Fruit fly (Drosophila melanogaster) ovary, adult (tissue): Measurements from ENCODE around the gene Eaat2.

ENCODE experiments used
- CG17801 ChIP-seq: fragments of 200-800 bp; optimal IDR thresholded peaks from 2 replicates; lab custom pipeline; 2019; ENCODE audit warnings: missing biosample characterization, mild to moderate bottlenecking, missing genetic modification characterization, moderate library complexity; ENCODE audit not compliant: partially characterized antibody

Eaat2 gene

DNA sequence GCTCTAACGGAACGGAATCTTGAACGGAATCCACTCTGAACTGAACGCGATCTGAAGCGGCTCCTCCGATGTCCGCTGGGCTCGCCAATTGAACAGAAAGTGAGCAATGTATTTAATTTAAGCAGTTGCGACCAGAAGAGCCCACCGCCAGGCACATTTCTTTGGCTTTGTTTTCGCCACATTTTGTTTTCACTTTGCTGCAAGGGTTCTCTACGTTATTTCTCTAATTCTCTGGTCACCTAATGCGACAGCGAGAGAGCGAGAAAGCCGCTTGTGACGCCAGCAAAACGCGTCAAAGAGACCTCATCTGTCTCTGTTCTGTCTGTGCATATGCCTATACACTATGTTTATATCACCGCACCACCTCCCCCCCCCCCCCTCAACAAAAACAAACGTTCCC is at the start of gene Eaat2:
Gene Eaat2, minus strand, starts transcription at position 101 of the 400 bp plus-strand sequence.
- no peak for TF ChIP-seq CG17801 (GFP tag; lab: Kevin White, UChicago)

DNA sequence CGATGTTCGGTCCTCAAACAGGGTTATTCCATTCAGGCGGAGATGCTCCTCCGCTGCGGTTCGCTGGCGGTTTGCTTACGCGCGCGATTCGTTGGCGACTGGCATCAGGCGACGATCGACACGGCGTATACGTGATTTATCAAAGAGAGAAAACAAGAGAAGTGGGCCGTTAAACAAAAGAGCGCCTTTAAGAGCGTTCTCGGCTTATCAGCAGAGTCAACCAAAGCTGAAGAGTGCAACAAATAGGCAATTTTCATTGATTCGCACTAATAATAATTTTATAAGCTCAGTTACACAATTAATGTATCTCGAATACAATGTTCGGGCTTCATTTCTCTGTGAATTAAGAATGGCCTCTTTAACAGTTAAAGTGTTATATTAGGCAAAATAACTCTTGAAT is 46.5 kb upstream of the Eaat2 start, which contains the start of gene Pkg21D:
Gene Pkg21D, minus strand, starts transcription at position 101 of the 400 bp plus-strand sequence.
- no peak for TF ChIP-seq CG17801 (GFP tag; lab: Kevin White, UChicago)

DNA sequence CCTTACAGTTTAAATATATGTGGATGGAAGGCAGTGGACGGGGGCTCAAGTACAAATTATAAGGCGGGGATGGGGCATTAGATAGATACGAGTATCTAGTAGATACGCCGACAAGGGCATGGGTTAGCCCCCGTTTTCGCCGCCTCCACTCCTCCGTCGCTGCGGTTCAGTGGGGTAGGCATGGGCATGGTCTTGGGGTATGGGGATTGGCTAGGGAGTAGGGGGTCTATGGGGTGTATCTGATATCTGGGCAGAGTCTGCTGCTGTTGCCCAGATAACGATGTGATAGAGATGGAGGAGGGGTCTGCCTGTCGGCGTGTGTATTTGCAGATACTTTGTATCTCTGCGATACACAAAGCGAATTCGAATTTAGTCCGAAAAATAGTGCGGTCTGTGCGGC is 45.8 kb upstream of the Eaat2 start:
- no peak for TF ChIP-seq CG17801 (GFP tag; lab: Kevin White, UChicago)

DNA sequence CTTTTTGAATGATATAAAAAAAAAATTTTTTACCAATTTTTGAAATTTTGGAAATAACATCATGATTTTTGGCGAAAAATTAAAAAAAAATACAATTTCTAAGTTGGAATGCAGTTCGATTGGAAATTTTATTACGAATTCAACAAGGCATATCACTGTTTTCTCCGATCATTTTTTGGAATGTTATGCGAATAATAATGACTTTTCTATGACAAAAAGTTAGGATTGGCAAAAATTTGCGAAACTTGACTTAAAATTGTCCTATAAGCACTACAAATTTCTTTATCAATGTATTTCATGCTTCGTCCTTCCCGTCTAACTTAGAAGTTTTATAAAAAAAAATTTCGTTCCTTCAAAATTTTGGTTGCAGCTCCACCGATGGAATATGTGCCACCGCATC is 39.8 kb upstream of the Eaat2 start, which contains the start of gene CG3544:
Gene CG3544, plus strand, starts transcription at position 301 of the 400 bp plus-strand sequence.
- no peak for TF ChIP-seq CG17801 (GFP tag; lab: Kevin White, UChicago)

DNA sequence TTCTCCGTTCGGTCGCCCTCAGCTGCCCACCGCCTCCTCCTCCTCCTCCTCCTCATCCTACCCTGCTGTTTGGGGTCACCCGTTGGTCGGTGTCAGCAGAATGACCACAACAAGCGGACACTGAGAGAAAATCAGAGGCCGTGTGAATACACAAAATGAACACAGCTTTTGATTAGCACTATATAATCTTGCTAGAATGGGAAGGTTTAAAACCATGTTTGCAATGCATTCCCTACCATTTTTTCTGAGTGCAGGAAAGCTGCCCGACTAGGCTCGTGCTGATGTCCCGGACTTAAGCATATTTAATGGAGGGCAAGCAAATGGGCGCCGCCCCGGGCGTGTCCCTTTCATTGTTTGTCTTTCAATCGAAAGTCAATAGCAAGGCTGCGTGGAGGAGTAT is 36.7 kb upstream of the Eaat2 start:
- TF ChIP-seq CG17801 (GFP tag; lab: Kevin White, UChicago): no peak

DNA sequence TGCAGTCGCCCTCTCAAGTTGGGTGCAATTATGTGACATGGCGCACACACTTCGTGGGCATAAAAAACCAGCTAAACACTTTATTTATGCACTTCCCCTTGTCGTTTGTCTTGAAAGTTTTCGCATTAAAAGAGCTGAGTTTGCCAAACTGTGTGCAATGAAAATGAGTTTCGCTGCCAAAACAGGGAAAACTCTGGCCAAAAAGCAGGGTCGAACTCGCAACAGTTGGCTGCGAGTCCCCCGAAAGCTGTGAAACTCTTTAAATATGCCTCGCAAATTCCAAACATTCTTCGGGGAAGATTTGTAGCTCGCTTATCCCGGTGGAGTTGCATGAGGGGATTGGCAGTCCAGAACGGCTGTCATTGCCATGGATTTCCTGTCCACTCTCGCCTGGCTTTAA is 36.0 kb upstream of the Eaat2 start, which contains the start of gene Gr21a:
Gene Gr21a, plus strand, starts transcription at position 301 of the 400 bp plus-strand sequence.
- no peak for TF ChIP-seq CG17801 (GFP tag; lab: Kevin White, UChicago)

DNA sequence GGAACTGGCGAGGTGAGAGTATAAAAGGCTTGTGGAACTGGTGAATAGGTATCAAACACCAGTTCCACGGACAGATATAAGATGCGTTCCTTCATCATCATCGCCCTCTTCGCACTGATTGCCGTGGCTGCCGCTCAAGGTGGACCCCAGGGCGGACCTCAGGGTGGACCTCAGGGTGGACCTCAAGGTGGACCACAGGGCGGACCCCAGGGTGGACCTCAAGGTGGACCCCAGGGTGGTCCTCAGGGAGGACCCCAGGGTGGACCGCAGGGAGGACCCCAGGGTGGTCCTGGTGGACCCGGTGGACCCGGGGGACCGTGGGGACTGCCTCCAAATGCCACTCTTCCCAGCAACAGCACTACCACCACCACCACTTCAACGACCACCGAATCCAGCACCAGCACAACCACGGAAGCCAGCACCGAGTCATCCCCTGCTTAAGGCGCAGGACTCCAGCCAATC is 35.0 kb upstream of the Eaat2 start, which contains the start of gene CG13947:
Gene CG13947, plus strand, starts transcription at position 51 of the 462 bp plus-strand sequence.
- TF ChIP-seq CG17801 (GFP tag; lab: Kevin White, UChicago): no peak

DNA sequence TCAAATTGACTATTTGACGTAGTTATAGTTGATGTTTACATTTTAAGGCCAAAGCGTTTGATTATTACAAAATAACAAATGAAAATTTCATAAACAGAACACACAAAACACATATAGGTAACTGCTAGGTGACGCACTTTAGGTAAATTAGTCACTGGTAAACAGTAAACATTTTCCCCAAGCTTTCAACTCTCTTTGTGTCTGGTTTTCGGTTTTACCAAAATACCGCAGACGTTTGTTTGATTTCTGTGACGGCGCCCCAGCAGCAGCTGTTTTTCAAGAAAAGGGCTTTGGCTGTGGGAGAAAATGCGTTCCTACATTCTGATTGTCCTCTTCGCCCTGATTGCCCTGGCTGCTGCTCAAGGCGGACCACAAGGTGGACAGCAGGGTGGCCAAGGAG is 32.0 kb upstream of the Eaat2 start, which contains the start of gene CG13946:
Gene CG13946, plus strand, starts transcription at position 301 of the 400 bp plus-strand sequence.
- no peak for TF ChIP-seq CG17801 (GFP tag; lab: Kevin White, UChicago)

DNA sequence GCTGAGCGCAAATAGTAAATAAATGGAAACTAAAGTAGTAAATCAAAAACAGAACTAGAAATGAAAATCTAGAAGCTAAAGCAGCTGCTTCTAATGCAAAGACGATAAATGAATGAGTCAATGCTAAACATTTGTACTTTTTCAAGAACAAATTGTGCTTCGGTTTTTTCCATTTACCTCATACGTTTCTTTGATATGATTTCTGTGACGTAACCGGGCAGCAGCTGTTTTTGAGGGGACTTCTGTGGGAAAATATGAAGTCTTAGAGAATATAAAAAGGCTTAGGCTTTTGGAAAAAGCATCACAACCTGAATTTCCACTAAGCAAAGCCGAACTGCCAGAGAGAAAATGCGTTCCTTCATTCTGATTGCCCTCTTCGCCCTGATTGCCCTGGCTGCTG is 29.1 kb upstream of the Eaat2 start, which contains the start of gene CG12506:
Gene CG12506, plus strand, starts transcription at position 301 of the 400 bp plus-strand sequence.
- no peak for TF ChIP-seq CG17801 (GFP tag; lab: Kevin White, UChicago)

DNA sequence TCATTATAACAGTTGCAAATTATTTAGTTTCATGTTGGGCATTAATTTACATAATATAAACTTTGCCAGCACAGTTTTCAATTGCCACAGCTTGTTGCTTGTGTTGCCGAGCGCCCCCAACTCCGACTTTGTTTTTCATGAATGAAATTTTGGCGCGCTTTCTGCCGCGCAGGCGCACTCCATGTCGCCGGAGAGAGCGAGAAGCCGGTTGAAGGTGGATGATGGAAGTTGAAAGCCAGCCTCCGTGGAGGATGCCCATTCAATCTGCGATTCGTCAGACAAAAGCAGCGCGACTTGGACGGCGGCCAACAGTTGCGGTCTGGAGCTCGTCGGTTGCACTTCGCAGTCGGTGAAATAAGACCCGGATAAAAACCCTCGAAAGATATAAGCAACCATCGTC is 6.1 kb upstream of the Eaat2 start:
- no peak for TF ChIP-seq CG17801 (GFP tag; lab: Kevin White, UChicago)

DNA sequence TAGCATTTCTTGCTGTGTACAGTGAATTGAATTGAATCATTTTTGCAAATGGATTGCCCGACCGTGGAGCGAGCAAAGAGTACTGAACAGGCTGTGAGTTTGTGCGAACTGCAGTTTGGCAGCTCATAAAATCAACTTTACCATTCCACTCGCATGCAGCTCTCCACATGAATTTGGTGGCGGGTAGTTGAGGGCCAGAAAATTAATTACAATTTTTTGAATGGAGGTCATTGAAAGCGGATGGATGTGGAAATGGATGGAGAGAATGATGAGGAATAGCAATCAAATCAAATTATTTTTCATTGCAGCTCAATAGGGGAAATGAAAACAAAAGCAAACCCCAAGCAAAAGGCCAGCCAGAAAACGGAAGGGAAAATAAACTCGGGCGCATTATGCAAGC is 5.5 kb upstream of the Eaat2 start, which contains the start of gene GABA-B-R3:
Gene GABA-B-R3, plus strand, starts transcription at position 301 of the 400 bp plus-strand sequence.
- no peak for TF ChIP-seq CG17801 (GFP tag; lab: Kevin White, UChicago)

DNA sequence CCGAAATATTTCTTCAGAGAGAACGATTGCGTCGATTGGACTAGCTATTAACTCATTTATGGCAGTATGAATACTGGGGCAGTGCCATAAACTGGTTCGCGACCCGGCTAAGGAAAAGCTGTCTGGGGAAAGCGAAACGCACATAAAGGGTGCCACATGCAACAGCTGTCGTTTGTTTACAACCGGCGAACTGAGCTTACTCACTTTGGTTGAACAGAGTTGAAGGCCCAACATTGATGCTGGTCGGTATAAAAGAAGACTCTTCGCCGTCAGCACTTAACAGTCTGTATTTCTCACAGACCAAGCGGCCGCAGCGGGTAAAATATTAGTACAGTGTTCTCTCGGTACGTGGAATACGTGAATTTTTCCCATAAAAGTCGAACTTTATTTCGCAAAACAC is 1.6 kb upstream of the Eaat2 start:
- TF ChIP-seq CG17801 (GFP tag; lab: Kevin White, UChicago): no peak

DNA sequence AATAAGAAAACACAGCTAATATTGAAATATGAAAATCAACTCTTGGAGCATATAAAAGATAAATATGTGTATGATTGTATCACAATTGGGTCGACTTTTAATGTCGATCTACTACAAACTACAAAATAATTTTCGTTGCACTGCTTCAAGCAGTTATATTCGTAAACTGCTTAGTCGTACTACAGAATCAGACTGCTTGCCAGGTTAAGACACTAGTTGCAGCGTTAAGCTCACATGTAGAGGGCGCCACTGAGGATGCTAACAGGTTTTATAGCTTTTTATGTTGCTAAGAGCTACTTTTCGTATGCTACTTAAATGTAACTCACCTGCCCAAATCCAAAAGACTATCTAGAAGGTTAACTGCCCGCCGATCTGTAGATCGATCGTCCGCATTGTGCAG is 4.2 kb downstream of the Eaat2 start:
- TF ChIP-seq CG17801 (GFP tag; lab: Kevin White, UChicago): no peak

DNA sequence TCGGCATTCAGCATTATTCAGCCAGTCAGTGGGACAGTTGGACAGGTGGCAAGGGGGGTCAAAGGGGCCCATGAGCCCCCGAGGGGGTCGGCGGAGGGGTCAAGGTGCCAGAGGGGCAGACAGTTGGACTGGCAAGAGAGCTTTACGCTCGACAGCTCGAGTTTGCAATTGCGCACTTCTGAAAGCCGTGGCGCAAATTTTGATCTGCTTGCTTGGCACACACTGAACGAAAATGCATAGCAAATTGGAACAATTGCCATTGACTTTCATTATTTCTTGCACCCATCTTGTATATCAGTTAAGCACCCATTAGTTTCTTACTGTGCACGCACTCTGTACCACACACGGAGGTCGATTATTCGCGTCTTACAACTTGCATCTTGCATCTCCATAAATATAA is 8.4 kb downstream of the Eaat2 start:
- no peak for TF ChIP-seq CG17801 (GFP tag; lab: Kevin White, UChicago)

DNA sequence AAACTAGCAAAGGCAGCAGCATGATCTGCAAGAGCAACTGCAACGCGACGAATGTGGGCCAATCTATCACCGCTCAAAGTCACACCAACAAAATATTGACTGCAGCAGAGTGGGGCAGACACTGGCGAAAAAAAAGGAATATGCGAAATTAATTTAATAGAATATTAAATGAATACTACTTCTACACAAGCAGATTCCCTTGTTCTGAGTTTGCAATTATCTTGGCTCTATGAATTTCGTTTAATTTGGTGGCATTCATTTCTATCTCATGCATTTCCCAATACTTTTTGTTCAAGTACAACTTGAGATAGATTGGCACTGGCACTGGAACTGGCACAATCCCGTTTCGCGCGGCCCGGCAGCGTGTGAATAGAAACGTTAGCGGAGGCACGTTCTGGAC is 10.1 kb downstream of the Eaat2 start:
- no peak for TF ChIP-seq CG17801 (GFP tag; lab: Kevin White, UChicago)

DNA sequence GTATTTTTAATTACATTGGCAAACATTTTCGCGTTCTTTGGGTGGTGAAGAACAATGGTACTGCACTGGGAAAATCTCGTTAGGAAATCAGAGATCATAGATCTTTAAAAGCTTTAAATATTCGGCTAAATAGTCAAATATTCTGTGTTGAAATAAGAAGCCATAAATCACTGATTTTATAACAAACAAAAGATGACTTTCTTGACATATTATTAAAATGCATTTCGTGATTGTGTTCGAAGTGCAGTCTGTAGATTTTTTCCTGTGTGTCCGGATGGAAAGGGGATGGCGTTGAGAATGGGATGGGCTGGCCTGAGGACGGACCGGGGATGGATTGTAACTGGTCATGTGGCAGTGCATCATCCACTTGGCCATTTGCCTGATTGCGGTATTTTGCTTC is 12.1 kb downstream of the Eaat2 start:
- TF ChIP-seq CG17801 (GFP tag; lab: Kevin White, UChicago): no peak
